Fruit fly (Drosophila melanogaster) S2 (cell line): ENCODE data around the gene CG45544.

Experiments used
- CG8478 ChIP-seq: fragments of >200 bp; optimal IDR thresholded peaks from 2 replicates; lab custom pipeline; 2018
- CTCF ChIP-seq, 2 experiments: fragments of >200 bp; optimal IDR thresholded peaks; 2 replicates each; lab custom pipeline; 2018

- TF ChIP-seq CG8478 (lab: Kevin White, UChicago) (no peak), CTCF (optimal IDR thresholded peaks at IDR 0.05; lab: Kevin White, UChicago) (no peak)
Measured at dm6 chr3R:29279557-29280203, 23.4 kb downstream of the CG45544 start.
